6 fruit fly cellular contexts compared by ENCODE assay signal in genomic region chrX:7696711-7697654, dm6.
TF ChIP-seq lines count a peak whose summit lies in the region.

No protein-coding gene starts in this region.

- TF ChIP-seq CTCF in whole organism, embryonic (GFP tag; optimal IDR thresholded peaks at IDR 0.05; lab: Kevin White, UChicago), result peak; percentile 38

TF ChIP-seq in whole organism, 6 proteins besides CTCF, POLR2A, EP300 and RAD21:
- peak; percentile 97 for TF ChIP-seq Dll (optimal IDR thresholded peaks at IDR 0.05; lab: Kevin White, UChicago)
- TF ChIP-seq CG8478 (optimal IDR thresholded peaks at IDR 0.05; lab: Kevin White, UChicago), result no peak

TF ChIP-seq in whole organism, adult, 20 proteins besides CTCF, POLR2A, EP300 and RAD21 (continues in another document):
- TF ChIP-seq CG11617 (GFP tag; optimal IDR thresholded peaks at IDR 0.05; lab: Kevin White, UChicago) (peak; percentile 97), Mnt (GFP tag; optimal IDR thresholded peaks at IDR 0.05; lab: Kevin White, UChicago) (peak; percentile 93), ovo (GFP tag; optimal IDR thresholded peaks at IDR 0.05; lab: Kevin White, UChicago) (peak; percentile 92), toe (GFP tag; optimal IDR thresholded peaks at IDR 0.05; lab: Kevin White, UChicago) (peak; percentile 87), cnc (optimal IDR thresholded peaks at IDR 0.05; lab: Kevin White, UChicago) (peak; percentile 61 to 72), CG14711 (tag; optimal IDR thresholded peaks at IDR 0.05; lab: Kevin White, UChicago) (peak; percentile 94), Clk (GFP tag; optimal IDR thresholded peaks at IDR 0.05; lab: Kevin White, UChicago) (peak; percentile 88), CG7101 (tag; optimal IDR thresholded peaks at IDR 0.05; lab: Kevin White, UChicago) (peak; percentile 98), Hr96 (GFP tag; optimal IDR thresholded peaks at IDR 0.05; lab: Kevin White, UChicago) (peak; percentile 98), Crg-1 (GFP tag; optimal IDR thresholded peaks at IDR 0.05; lab: Kevin White, UChicago) (peak; percentile 88), pad (GFP tag; optimal IDR thresholded peaks at IDR 0.05; lab: Kevin White, UChicago) (peak; percentile 90), CG33017 (tag; optimal IDR thresholded peaks at IDR 0.05; lab: Kevin White, UChicago) (peak; percentile 95), bab1 (GFP tag; optimal IDR thresholded peaks at IDR 0.05; lab: Kevin White, UChicago) (peak; percentile 98), tj (GFP tag; optimal IDR thresholded peaks at IDR 0.05; lab: Kevin White, UChicago) (peak; percentile 93), cic (GFP tag; optimal IDR thresholded peaks at IDR 0.05; lab: Kevin White, UChicago) (peak; percentile 95), CG5204 (GFP tag; optimal IDR thresholded peaks at IDR 0.05; lab: Kevin White, UChicago) (peak; percentile 94), CG1620 (GFP tag; optimal IDR thresholded peaks at IDR 0.05; lab: Kevin White, UChicago) (peak; percentile 96)

TF ChIP-seq in whole organism, embryonic, 481 proteins besides CTCF, POLR2A, EP300 and RAD21 (continues in another document):
- TF ChIP-seq chm (GFP tag; IDR thresholded peaks at IDR 0.05; lab: Robert Waterston, UW), result no peak; the same call in 1 of the 2 replicates
- TF ChIP-seq CG4360 (GFP tag; IDR thresholded peaks at IDR 0.05; lab: Robert Waterston, UW), result 0 out of 2 replicates have a peak, but pooled peaks have one; percentile 44
- peak; percentile 90 for TF ChIP-seq CG3163 (GFP tag; optimal IDR thresholded peaks at IDR 0.05; lab: Kevin White, UChicago)
- TF ChIP-seq Blimp-1 (GFP tag; optimal IDR thresholded peaks at IDR 0.05; lab: Kevin White, UChicago), result peak; percentile 71
- peak; percentile 86 for TF ChIP-seq Chrac-16 (GFP tag; optimal IDR thresholded peaks at IDR 0.05; lab: Kevin White, UChicago)
- TF ChIP-seq lola (GFP tag; optimal IDR thresholded peaks at IDR 0.05; lab: Kevin White, UChicago), result peak in 1 of 3 experiments; percentile 37
- no peak for TF ChIP-seq CG8478 (optimal IDR thresholded peaks at IDR 0.05; lab: Kevin White, UChicago)
- TF ChIP-seq CG31365 (tag; optimal IDR thresholded peaks at IDR 0.05; lab: Kevin White, UChicago), result peak; percentile 75
- TF ChIP-seq Side (GFP tag; optimal IDR thresholded peaks at IDR 0.05; lab: Kevin White, UChicago), result peak; percentile 76
- TF ChIP-seq nau (GFP tag; optimal IDR thresholded peaks at IDR 0.05; lab: Kevin White, UChicago), result peak; percentile 82
- peak; percentile 85 for TF ChIP-seq CG3838 (GFP tag; optimal IDR thresholded peaks at IDR 0.05; lab: Kevin White, UChicago)
- TF ChIP-seq CG14667 (GFP tag; IDR thresholded peaks at IDR 0.05; lab: Robert Waterston, UW), result peak; percentile 77
- peak; percentile 90 for TF ChIP-seq CG11504 (tag; optimal IDR thresholded peaks at IDR 0.05; lab: Kevin White, UChicago)
- peak; percentile 83 for TF ChIP-seq slou (GFP tag; optimal IDR thresholded peaks at IDR 0.05; lab: Kevin White, UChicago)
- TF ChIP-seq CG6254 (GFP tag; optimal IDR thresholded peaks at IDR 0.05; lab: Kevin White, UChicago), result peak; percentile 29
- TF ChIP-seq sr (GFP tag; IDR thresholded peaks at IDR 0.05; lab: Robert Waterston, UW), result peak; percentile 78
- peak; percentile 64 for TF ChIP-seq CG30431 (GFP tag; optimal IDR thresholded peaks at IDR 0.05; lab: Kevin White, UChicago)
- TF ChIP-seq CG17568 (GFP tag; optimal IDR thresholded peaks at IDR 0.05; lab: Kevin White, UChicago), result peak; percentile 84

TF ChIP-seq in whole organism, prepupa, 60 proteins besides CTCF, POLR2A, EP300 and RAD21 (continues in another document):
- TF ChIP-seq CG34406 (GFP tag; optimal IDR thresholded peaks at IDR 0.05; lab: Kevin White, UChicago) (peak; percentile 91), CG8632 (GFP tag; optimal IDR thresholded peaks at IDR 0.05; lab: Kevin White, UChicago) (peak; percentile 90), pdm3 (GFP tag; optimal IDR thresholded peaks at IDR 0.05; lab: Kevin White, UChicago) (peak; percentile 97), Hr4 (GFP tag; optimal IDR thresholded peaks at IDR 0.05; lab: Kevin White, UChicago) (peak; percentile 94), CG10669 (GFP tag; optimal IDR thresholded peaks at IDR 0.05; lab: Kevin White, UChicago) (peak; percentile 90), ss (GFP tag; optimal IDR thresholded peaks at IDR 0.05; lab: Kevin White, UChicago) (peak; percentile 87 to 96), Ets21C (GFP tag; optimal IDR thresholded peaks at IDR 0.05; lab: Kevin White, UChicago) (peak; percentile 90), CG15336 (GFP tag; IDR thresholded peaks at IDR 0.05; lab: Robert Waterston, UW) (peak; percentile 97), CG8319 (GFP tag; optimal IDR thresholded peaks at IDR 0.05; lab: Kevin White, UChicago) (peak; percentile 80), CG1621 (tag; optimal IDR thresholded peaks at IDR 0.05; lab: Kevin White, UChicago) (peak; percentile 87), Met (GFP tag; optimal IDR thresholded peaks at IDR 0.05; lab: Kevin White, UChicago) (peak; percentile 96), net (GFP tag; optimal IDR thresholded peaks at IDR 0.05; lab: Kevin White, UChicago) (peak; percentile 93), dsx (GFP tag; optimal IDR thresholded peaks at IDR 0.05; lab: Kevin White, UChicago; ENCODE audit: poor library complexity, severe bottlenecking) (peak; percentile 90), Eip93F (GFP tag; optimal IDR thresholded peaks at IDR 0.05; lab: Kevin White, UChicago) (peak; percentile 87), fd59A (GFP tag; optimal IDR thresholded peaks at IDR 0.05; lab: Kevin White, UChicago) (peak; percentile 90), Blimp-1 (GFP tag; optimal IDR thresholded peaks at IDR 0.05; lab: Kevin White, UChicago) (peak; percentile 86), Smox (GFP tag; optimal IDR thresholded peaks at IDR 0.05; lab: Kevin White, UChicago) (peak; percentile 95), CG6792 (GFP tag; optimal IDR thresholded peaks at IDR 0.05; lab: Kevin White, UChicago) (peak; percentile 92)

TF ChIP-seq in whole organism, pupa, 21 proteins besides CTCF, POLR2A, EP300 and RAD21 (continues in another document):
- TF ChIP-seq CG8301 (tag; optimal IDR thresholded peaks at IDR 0.05; lab: Kevin White, UChicago) (peak; percentile 94), Pif1B (GFP tag; optimal IDR thresholded peaks at IDR 0.05; lab: Kevin White, UChicago) (peak; percentile 87), CG8159 (tag; optimal IDR thresholded peaks at IDR 0.05; lab: Kevin White, UChicago) (peak; percentile 91), D1 (tag; optimal IDR thresholded peaks at IDR 0.05; lab: Kevin White, UChicago) (peak; percentile 72), CG13204 (GFP tag; optimal IDR thresholded peaks at IDR 0.05; lab: Kevin White, UChicago) (peak; percentile 76), CG12605 (GFP tag; IDR thresholded peaks at IDR 0.05; lab: Robert Waterston, UW) (peak; percentile 89), Pif1A (GFP tag; optimal IDR thresholded peaks at IDR 0.05; lab: Kevin White, UChicago) (peak; percentile 87), CG10348 (GFP tag; IDR thresholded peaks at IDR 0.05; lab: Robert Waterston, UW) (peak; percentile 92), CG9948 (tag; optimal IDR thresholded peaks at IDR 0.05; lab: Kevin White, UChicago) (peak; percentile 92), CG17806 (tag; optimal IDR thresholded peaks at IDR 0.05; lab: Kevin White, UChicago) (peak; percentile 88), CG34367 (tag; optimal IDR thresholded peaks at IDR 0.05; lab: Kevin White, UChicago) (peak; percentile 92), gl (tag; optimal IDR thresholded peaks at IDR 0.05; lab: Kevin White, UChicago) (peak; percentile 81), CG4496 (GFP tag; IDR thresholded peaks at IDR 0.05; lab: Robert Waterston, UW) (peak; percentile 95), CG32121 (GFP tag; IDR thresholded peaks at IDR 0.05; lab: Robert Waterston, UW) (peak; percentile 97), Ets98B (GFP tag; IDR thresholded peaks at IDR 0.05; lab: Robert Waterston, UW) (peak; percentile 95), CG15710 (tag; optimal IDR thresholded peaks at IDR 0.05; lab: Kevin White, UChicago) (peak; percentile 93), Snoo (tag; optimal IDR thresholded peaks at IDR 0.05; lab: Kevin White, UChicago) (peak; percentile 91), EcR (GFP tag; optimal IDR thresholded peaks at IDR 0.05; lab: Kevin White, UChicago) (peak; percentile 44), fd96Ca (GFP tag; IDR thresholded peaks at IDR 0.05; lab: Robert Waterston, UW) (peak; percentile 91), CG14655 (GFP tag; optimal IDR thresholded peaks at IDR 0.05; lab: Kevin White, UChicago) (peak; percentile 96)

TF ChIP-seq in whole organism, wandering third instar larva, 38 proteins besides CTCF, POLR2A, EP300 and RAD21 (continues in another document):
- TF ChIP-seq OdsH (GFP tag; optimal IDR thresholded peaks at IDR 0.05; lab: Kevin White, UChicago) (peak; percentile 96), tai (GFP tag; optimal IDR thresholded peaks at IDR 0.05; lab: Kevin White, UChicago) (peak; percentile 86), GATAd (GFP tag; optimal IDR thresholded peaks at IDR 0.05; lab: Kevin White, UChicago) (peak; percentile 44), dsf (GFP tag; optimal IDR thresholded peaks at IDR 0.05; lab: Kevin White, UChicago; ENCODE audit: borderline replicate concordance) (peak; percentile 72), lola (GFP tag; optimal IDR thresholded peaks at IDR 0.05; lab: Kevin White, UChicago) (no peak), Dif (GFP tag; optimal IDR thresholded peaks at IDR 0.05; lab: Kevin White, UChicago; ENCODE audit: partially characterized antibody) (peak; percentile 99), N (GFP tag; optimal IDR thresholded peaks at IDR 0.05; lab: Kevin White, UChicago) (no peak), Myc (optimal IDR thresholded peaks at IDR 0.05; lab: Kevin White, UChicago) (no peak), Vsx2 (GFP tag; optimal IDR thresholded peaks at IDR 0.05; lab: Kevin White, UChicago; ENCODE audit: partially characterized antibody) (peak; percentile 95), ey (GFP tag; optimal IDR thresholded peaks at IDR 0.05; lab: Kevin White, UChicago) (peak; percentile 97), Abd-B (GFP tag; optimal IDR thresholded peaks at IDR 0.05; lab: Kevin White, UChicago) (no peak), psq (GFP tag; optimal IDR thresholded peaks at IDR 0.05; lab: Kevin White, UChicago) (peak; percentile 93), Jra (GFP tag; optimal IDR thresholded peaks at IDR 0.05; lab: Kevin White, UChicago) (peak; percentile 89), Hr83 (GFP tag; optimal IDR thresholded peaks at IDR 0.05; lab: Kevin White, UChicago; ENCODE audit: poor library complexity, severe bottlenecking) (peak; percentile 24), jim (GFP tag; optimal IDR thresholded peaks at IDR 0.05; lab: Kevin White, UChicago) (peak; percentile 56), brk (GFP tag; optimal IDR thresholded peaks at IDR 0.05; lab: Kevin White, UChicago) (peak; percentile 90), CG32264 (GFP tag; optimal IDR thresholded peaks at IDR 0.05; lab: Kevin White, UChicago) (peak; percentile 85), CrebA (GFP tag; optimal IDR thresholded peaks at IDR 0.05; lab: Kevin White, UChicago; ENCODE audit: borderline replicate concordance) (peak; percentile 92), dmrt93B (GFP tag; optimal IDR thresholded peaks at IDR 0.05; lab: Kevin White, UChicago) (peak; percentile 94), foxo (GFP tag; optimal IDR thresholded peaks at IDR 0.05; lab: Kevin White, UChicago) (peak; percentile 83 to 97), CG9705 (GFP tag; optimal IDR thresholded peaks at IDR 0.05; lab: Kevin White, UChicago) (peak; percentile 96)
